Fruit fly (Drosophila melanogaster) whole organism, embryonic: ENCODE results near the gene Cdc50.

Experiments
- ATbp ChIP-seq: fragments of 200-800 bp; sonication (Bioruptor generic); optimal IDR thresholded peaks from 2 replicates; lab custom pipeline; 2017; ENCODE audit warnings: missing biosample characterization, mild to moderate bottlenecking, missing genetic modification characterization, missing genetic modification reagents
- CG10462 ChIP-seq: fragments of 200-800 bp; sonication (Bioruptor generic); optimal IDR thresholded peaks from 2 replicates; lab custom pipeline; 2016; ENCODE audit warnings: missing biosample characterization, missing genetic modification characterization
- CG10959 ChIP-seq: fragments of 200-800 bp; sonication (Bioruptor generic); IDR thresholded peaks from 2 replicates; pipeline ENCODE4 v1.3.6; 2022; ENCODE audit warnings: missing biosample characterization, missing genetic modification characterization
- CG11247 ChIP-seq: fragments of 200-800 bp; sonication (Bioruptor generic); IDR thresholded peaks from 2 replicates; pipeline ENCODE4 v1.3.6; 2022; ENCODE audit warnings: missing biosample characterization, missing genetic modification characterization
- CG12391 ChIP-seq: fragments of 200-800 bp; sonication (Bioruptor generic); optimal IDR thresholded peaks from 3 replicates; lab custom pipeline; 2018; ENCODE audit warnings: missing biosample characterization, mild to moderate bottlenecking, missing genetic modification characterization, moderate library complexity
- CG12744 ChIP-seq: fragments of 200-800 bp; sonication (Bioruptor generic); optimal IDR thresholded peaks from 2 replicates; lab custom pipeline; 2016; ENCODE audit warnings: missing biosample characterization, missing genetic modification characterization
- CG15073 ChIP-seq: fragments of 200-800 bp; sonication (Bioruptor generic); optimal IDR thresholded peaks from 2 replicates; lab custom pipeline; 2016; ENCODE audit warnings: missing biosample characterization, missing genetic modification characterization
- CG1529 ChIP-seq: fragments of 200-800 bp; sonication (Bioruptor generic); optimal IDR thresholded peaks from 3 replicates; lab custom pipeline; 2018; ENCODE audit warnings: missing biosample characterization, missing genetic modification characterization
- CG15514 ChIP-seq: fragments of 200-800 bp; sonication (Bioruptor generic); optimal IDR thresholded peaks from 3 replicates; lab custom pipeline; 2017; ENCODE audit warnings: missing biosample characterization, missing genetic modification characterization, mild to moderate bottlenecking, moderate library complexity, missing genetic modification reagents
- CG15696 ChIP-seq: fragments of 200-800 bp; sonication (Bioruptor generic); optimal IDR thresholded peaks from 2 replicates; lab custom pipeline; 2019; ENCODE audit warnings: missing biosample characterization, mild to moderate bottlenecking, missing genetic modification characterization, moderate library complexity
- CG17328 ChIP-seq: fragments of 200-800 bp; sonication (Bioruptor generic); IDR thresholded peaks from 2 replicates; pipeline ENCODE4 v1.3.6; 2022; ENCODE audit warnings: missing biosample characterization, missing genetic modification characterization
- CG17829 ChIP-seq: fragments of 200-800 bp; optimal IDR thresholded peaks from 2 replicates; lab custom pipeline; 2019; ENCODE audit warnings: missing biosample characterization, mild to moderate bottlenecking, missing genetic modification characterization, moderate library complexity
- CG1832 ChIP-seq: fragments of 200-800 bp; sonication (Bioruptor generic); optimal IDR thresholded peaks from 2 replicates; lab custom pipeline; 2017; ENCODE audit warnings: missing biosample characterization, mild to moderate bottlenecking, missing genetic modification characterization, inconsistent platforms
- CG2202 ChIP-seq: fragments of 200-800 bp; sonication (Bioruptor generic); optimal IDR thresholded peaks from 2 replicates; lab custom pipeline; 2018; ENCODE audit warnings: missing biosample characterization, mild to moderate bottlenecking, missing genetic modification characterization
- CG42726 ChIP-seq: fragments of 200-800 bp; sonication (Bioruptor generic); IDR thresholded peaks from 2 replicates; pipeline ENCODE4 v1.3.6; 2022; ENCODE audit warnings: missing biosample characterization, missing genetic modification characterization; ENCODE audit not compliant: partially characterized antibody
- CG6765 ChIP-seq: fragments of 200-800 bp; sonication (Bioruptor generic); optimal IDR thresholded peaks from 3 replicates; lab custom pipeline; 2017; ENCODE audit warnings: missing biosample characterization, mild to moderate bottlenecking, missing genetic modification characterization
- CG7786 ChIP-seq: fragments of 200-800 bp; sonication (Bioruptor generic); optimal IDR thresholded peaks from 2 replicates; lab custom pipeline; 2016; ENCODE audit warnings: missing biosample characterization, missing genetic modification characterization
- CG8478 ChIP-seq: fragments of >200 bp; optimal IDR thresholded peaks from 2 replicates; lab custom pipeline; 2018
- CG8944 ChIP-seq: fragments of 200-800 bp; sonication (Bioruptor generic); optimal IDR thresholded peaks from 3 replicates; lab custom pipeline; 2016; ENCODE audit warnings: missing biosample characterization, missing genetic modification characterization
- CG9876 ChIP-seq: fragments of 200-800 bp; sonication (Bioruptor generic); optimal IDR thresholded peaks from 2 replicates; lab custom pipeline; 2016; ENCODE audit warnings: missing biosample characterization, missing genetic modification characterization
- CHES-1-like ChIP-seq: fragments of 200-800 bp; sonication (Bioruptor generic); optimal IDR thresholded peaks from 2 replicates; lab custom pipeline; 2016; ENCODE audit warnings: missing biosample characterization, missing genetic modification characterization
- Chrac-16 ChIP-seq: fragments of 200-800 bp; sonication (Bioruptor generic); optimal IDR thresholded peaks from 3 replicates; lab custom pipeline; 2016; ENCODE audit warnings: missing biosample characterization, missing genetic modification characterization
- Drgx ChIP-seq: fragments of 200-800 bp; sonication (Bioruptor generic); IDR thresholded peaks from 2 replicates; pipeline ENCODE4 v1.3.6; 2022; ENCODE audit warnings: missing biosample characterization, missing genetic modification characterization
- Fer1 ChIP-seq: fragments of 200-800 bp; sonication (Bioruptor generic); optimal IDR thresholded peaks from 2 replicates; lab custom pipeline; 2017; ENCODE audit warnings: missing biosample characterization, mild to moderate bottlenecking, missing genetic modification characterization
- Fer2 ChIP-seq: fragments of 200-800 bp; sonication (Bioruptor generic); optimal IDR thresholded peaks from 2 replicates; lab custom pipeline; 2018; ENCODE audit warnings: missing biosample characterization, mild to moderate bottlenecking, missing genetic modification characterization, moderate library complexity
- GATAe ChIP-seq: fragments of 200-800 bp; sonication (Bioruptor generic); conservative IDR thresholded peaks from 2 replicates; pipeline ENCODE4 v1.3.6; 2022; ENCODE audit warnings: missing biosample characterization, missing genetic modification characterization
- Hr78 ChIP-seq, 2 experiments: fragments of 200-800 bp in 1 of 2; fragments of >200 bp in 1 of 2; sonication (Bioruptor generic) in 1 of 2; optimal IDR thresholded peaks; 2 replicates each; lab custom pipeline; 2017 to 2019; ENCODE audit warnings: missing biosample characterization in 2 of 2, missing genetic modification characterization in 2 of 2, mild to moderate bottlenecking in 1 of 2, moderate library complexity in 1 of 2
- Hsf ChIP-seq: fragments of 200-800 bp; sonication (Bioruptor generic); optimal IDR thresholded peaks from 3 replicates; lab custom pipeline; 2016; ENCODE audit warnings: missing biosample characterization, missing genetic modification characterization
- Max ChIP-seq: fragments of 200-800 bp; sonication (Bioruptor generic); optimal IDR thresholded peaks from 2 replicates; lab custom pipeline; 2016; ENCODE audit warnings: missing biosample characterization, mild to moderate bottlenecking, missing genetic modification characterization
- Mes4 ChIP-seq: fragments of 200-800 bp; sonication (Bioruptor generic); optimal IDR thresholded peaks from 2 replicates; lab custom pipeline; 2016; ENCODE audit warnings: missing biosample characterization, missing genetic modification characterization
- Neu2 ChIP-seq: fragments of 200-800 bp; sonication (Bioruptor generic); optimal IDR thresholded peaks from 3 replicates; lab custom pipeline; 2016; ENCODE audit warnings: missing biosample characterization, missing genetic modification characterization, borderline replicate concordance
- Optix ChIP-seq: fragments of 200-800 bp; sonication (Bioruptor generic); IDR thresholded peaks from 3 replicates; pipeline ENCODE4 v1.3.6; 2022; ENCODE audit warnings: missing biosample characterization, missing genetic modification characterization
- Side ChIP-seq: fragments of 200-800 bp; sonication (Bioruptor generic); optimal IDR thresholded peaks from 2 replicates; lab custom pipeline; 2016; ENCODE audit warnings: missing biosample characterization, missing genetic modification characterization
- Stat92E ChIP-seq, 3 experiments: fragments of >200 bp in 2 of 3; fragments of 200-800 bp in 1 of 3; sonication (Bioruptor generic) in 1 of 3; optimal IDR thresholded peaks; 2 replicates each; lab custom pipeline; 2017 to 2019; ENCODE audit warnings: missing biosample characterization in 3 of 3, missing genetic modification characterization in 3 of 3, mild to moderate bottlenecking in 1 of 3, moderate library complexity in 1 of 3
- TFAM ChIP-seq: fragments of 200-800 bp; sonication (Bioruptor generic); optimal IDR thresholded peaks from 2 replicates; lab custom pipeline; 2017; ENCODE audit warnings: missing biosample characterization, missing genetic modification characterization, inconsistent platforms
- Trl ChIP-seq, 3 experiments: fragments of >200 bp in 2 of 3; fragments of 200-800 bp in 1 of 3; sonication (Bioruptor generic) in 1 of 3; optimal IDR thresholded peaks; 2 replicates in 1 of 3; 3 replicates in 2 of 3; lab custom pipeline; 2016 to 2017; ENCODE audit warnings: missing biosample characterization in 1 of 3, missing genetic modification characterization in 1 of 3
- chif ChIP-seq, 2 experiments: fragments of 200-800 bp; sonication (Bioruptor generic); optimal IDR thresholded peaks; 3 replicates each; lab custom pipeline; 2016; ENCODE audit warnings: missing biosample characterization in 2 of 2, missing genetic modification characterization in 2 of 2
- chm ChIP-seq: fragments of 200-800 bp; sonication (Bioruptor generic); IDR thresholded peaks from 2 replicates; pipeline ENCODE4 v1.3.6; 2022; ENCODE audit warnings: missing biosample characterization, missing genetic modification characterization
- crol ChIP-seq: fragments of 200-800 bp; sonication (Bioruptor generic); IDR thresholded peaks from 2 replicates; pipeline ENCODE4 v1.3.6; 2022; ENCODE audit warnings: missing biosample characterization, missing genetic modification characterization
- dati ChIP-seq: fragments of 200-800 bp; sonication (Bioruptor generic); IDR thresholded peaks from 2 replicates; pipeline ENCODE4 v1.3.6; 2022; ENCODE audit warnings: missing biosample characterization, missing genetic modification characterization
- dimm ChIP-seq: fragments of 200-800 bp; sonication (Bioruptor generic); IDR thresholded peaks from 2 replicates; pipeline ENCODE4 v1.3.6; 2022; ENCODE audit warnings: missing biosample characterization, missing genetic modification characterization
- gem ChIP-seq: fragments of 200-800 bp; sonication (Bioruptor generic); optimal IDR thresholded peaks from 2 replicates; lab custom pipeline; 2019; ENCODE audit warnings: missing biosample characterization, mild to moderate bottlenecking, missing genetic modification characterization, moderate library complexity
- ind ChIP-seq: fragments of 200-800 bp; sonication (Bioruptor generic); optimal IDR thresholded peaks from 3 replicates; lab custom pipeline; 2016; ENCODE audit warnings: missing biosample characterization, missing genetic modification characterization
- ken ChIP-seq: fragments of 200-800 bp; sonication (Bioruptor generic); IDR thresholded peaks from 3 replicates; pipeline ENCODE4 v1.3.6; 2022; ENCODE audit warnings: missing biosample characterization, missing genetic modification characterization
- pfk ChIP-seq: fragments of 200-800 bp; sonication (Bioruptor generic); optimal IDR thresholded peaks from 2 replicates; lab custom pipeline; 2018; ENCODE audit warnings: missing biosample characterization, mild to moderate bottlenecking, missing genetic modification characterization, moderate library complexity
- sc ChIP-seq, 3 experiments: fragments of >200 bp in 2 of 3; fragments of 200-800 bp in 1 of 3; sonication (Bioruptor generic) in 1 of 3; optimal IDR thresholded peaks; 2 replicates in 2 of 3; 3 replicates in 1 of 3; lab custom pipeline; 2017; ENCODE audit warnings: mild to moderate bottlenecking in 1 of 3, missing biosample characterization in 1 of 3, missing genetic modification characterization in 1 of 3, missing genetic modification reagents in 1 of 3
- scrt ChIP-seq: fragments of 200-800 bp; sonication (Bioruptor generic); optimal IDR thresholded peaks from 2 replicates; lab custom pipeline; 2018; ENCODE audit warnings: missing biosample characterization, mild to moderate bottlenecking, missing genetic modification characterization, moderate library complexity
- slou ChIP-seq: fragments of 200-800 bp; sonication (Bioruptor generic); optimal IDR thresholded peaks from 3 replicates; lab custom pipeline; 2016; ENCODE audit warnings: missing biosample characterization, missing genetic modification characterization
- wdn ChIP-seq: fragments of 200-800 bp; sonication (Bioruptor generic); IDR thresholded peaks from 2 replicates; pipeline ENCODE4 v1.3.6; 2022; ENCODE audit warnings: missing biosample characterization, missing genetic modification characterization

Cdc50 gene

DNA sequence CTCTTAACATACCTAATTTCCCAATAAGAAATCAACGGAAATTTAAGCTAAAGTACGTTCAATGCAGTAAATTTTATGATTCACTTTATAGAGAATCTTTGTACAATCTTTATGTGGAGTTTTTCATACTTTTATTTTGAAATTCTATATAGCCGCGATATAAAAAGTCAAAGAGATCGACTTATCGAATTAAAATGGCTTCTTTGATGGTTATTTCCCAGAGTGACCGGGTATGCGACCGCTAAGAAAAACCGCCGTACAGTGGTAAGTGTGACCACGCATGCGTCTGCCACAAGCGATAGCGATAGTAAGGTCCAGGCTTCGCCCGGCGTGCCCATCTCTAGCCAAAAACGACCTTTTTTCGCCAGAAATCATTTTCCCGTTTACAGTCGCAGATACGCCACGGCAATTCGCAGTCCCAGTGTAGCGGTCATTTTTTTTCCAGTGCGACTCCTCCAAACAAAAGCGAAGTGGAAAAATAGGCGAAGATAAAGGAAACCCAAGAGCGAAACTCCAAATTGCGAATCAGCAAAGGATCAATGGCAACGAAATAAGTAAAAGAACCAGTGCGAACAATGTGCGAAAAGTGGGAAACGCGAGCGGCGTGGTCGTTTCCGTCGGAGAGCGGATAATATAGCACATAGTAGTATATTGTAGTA, 18.5 kb downstream of the Cdc50 start, which contains the start of gene hang (continued):
- TF ChIP-seq Drgx (no peak), Trl (optimal IDR thresholded peaks at IDR 0.05; lab: Kevin White, UChicago) (no peak), Trl (GFP tag; optimal IDR thresholded peaks at IDR 0.05; lab: Kevin White, UChicago) (peak; percentile 29), CG6765 (GFP tag; lab: Kevin White, UChicago) (peak; percentile 64), CG15514 (peak; percentile 82), CHES-1-like (peak; percentile 51), Neu2 (GFP tag; lab: Kevin White, UChicago) (no peak), Hsf (peak; percentile 22), CG2202 (tag; lab: Kevin White, UChicago) (peak; percentile 5), GATAe (GFP tag; lab: Robert Waterston, UW) (no peak), gem (tag; lab: Kevin White, UChicago) (no peak), TFAM (GFP tag; lab: Kevin White, UChicago) (no peak), pfk (peak; percentile 34), Side (GFP tag; lab: Kevin White, UChicago) (peak; percentile 29), CG42726 (peak; percentile 87), CG10959 (GFP tag; lab: Robert Waterston, UW) (no peak), CG10462 (GFP tag; lab: Kevin White, UChicago) (no peak), chif (GFP tag; optimal IDR thresholded peaks at IDR 0.05; lab: Kevin White, UChicago) (no peak), CG7786 (GFP tag; lab: Kevin White, UChicago) (no peak), Hr78 (GFP tag; optimal IDR thresholded peaks at IDR 0.05; lab: Kevin White, UChicago) (peak in 1 of 2 experiments; percentile 12), Stat92E (GFP tag; optimal IDR thresholded peaks at IDR 0.05; lab: Kevin White, UChicago) (peak in 1 of 3 experiments; percentile 71), Fer2 (no peak), CG12391 (peak; percentile 7), ind (GFP tag; lab: Kevin White, UChicago) (peak; percentile 10), dati (GFP tag; lab: Robert Waterston, UW) (no peak), crol (no peak), Chrac-16 (GFP tag; lab: Kevin White, UChicago) (no peak), CG8944 (GFP tag; lab: Kevin White, UChicago) (no peak), Mes4 (GFP tag; lab: Kevin White, UChicago) (no peak), sc (optimal IDR thresholded peaks at IDR 0.05; lab: Kevin White, UChicago) (no peak), sc (GFP tag; optimal IDR thresholded peaks at IDR 0.05; lab: Kevin White, UChicago) (no peak), scrt (GFP tag; lab: Kevin White, UChicago) (no peak), CG9876 (GFP tag; lab: Kevin White, UChicago) (peak; percentile 38), Fer1 (GFP tag; lab: Kevin White, UChicago) (peak; percentile 73), slou (GFP tag; lab: Kevin White, UChicago) (no peak), Optix (GFP tag; lab: Robert Waterston, UW) (no peak), CG15073 (no peak), CG8478 (no peak), ken (GFP tag; lab: Robert Waterston, UW) (peak; percentile 45; the same call in 1 of the 3 replicates), CG12744 (GFP tag; lab: Kevin White, UChicago) (no peak), chm (GFP tag; lab: Robert Waterston, UW) (peak; percentile 77), ATbp (GFP tag; lab: Kevin White, UChicago) (no peak), CG15696 (no peak), CG17829 (tag; lab: Kevin White, UChicago) (peak; percentile 53), CG1832 (no peak), CG11247 (GFP tag; lab: Robert Waterston, UW) (peak; percentile 51), dimm (GFP tag; lab: Robert Waterston, UW) (no peak), wdn (GFP tag; lab: Robert Waterston, UW) (0 out of 2 replicates have a peak, but pooled peaks have one; percentile 30), Max (no peak), CG1529 (no peak), CG17328 (peak; percentile 38)
